Fruit fly (Drosophila melanogaster) whole organism, embryonic: ENCODE data around the gene Inx7.

Experiments used
- Atf6 ChIP-seq: fragments of 200-800 bp; sonication (Bioruptor generic); IDR thresholded peaks from 2 replicates; pipeline ENCODE4 v1.3.6; 2022; ENCODE audit warnings: missing biosample characterization, missing genetic modification characterization
- CG10274 ChIP-seq: fragments of 200-800 bp; sonication (Bioruptor generic); optimal IDR thresholded peaks from 3 replicates; lab custom pipeline; 2017; ENCODE audit warnings: missing biosample characterization, mild to moderate bottlenecking, missing genetic modification characterization
- CG10321 ChIP-seq: fragments of 200-800 bp; sonication (Bioruptor generic); IDR thresholded peaks from 2 replicates; pipeline ENCODE4 v1.3.6; 2022; ENCODE audit warnings: missing biosample characterization, missing genetic modification characterization
- CG10366 ChIP-seq: fragments of 200-800 bp; sonication (Bioruptor generic); IDR thresholded peaks from 2 replicates; pipeline ENCODE4 v1.3.6; 2022; ENCODE audit warnings: missing biosample characterization, missing genetic modification characterization
- CG10565 ChIP-seq: fragments of 200-800 bp; sonication (Bioruptor generic); optimal IDR thresholded peaks from 3 replicates; lab custom pipeline; 2016; ENCODE audit warnings: missing biosample characterization, mild to moderate bottlenecking, missing genetic modification characterization
- CG13624 ChIP-seq: fragments of 200-800 bp; sonication (Bioruptor generic); optimal IDR thresholded peaks from 2 replicates; lab custom pipeline; 2016; ENCODE audit warnings: missing biosample characterization, missing genetic modification characterization
- CG13775 ChIP-seq: fragments of 200-800 bp; sonication (Bioruptor generic); optimal IDR thresholded peaks from 3 replicates; lab custom pipeline; 2017; ENCODE audit warnings: missing biosample characterization, mild to moderate bottlenecking, missing genetic modification characterization
- CG13894 ChIP-seq: fragments of 200-800 bp; sonication (Bioruptor generic); optimal IDR thresholded peaks from 3 replicates; lab custom pipeline; 2018; ENCODE audit warnings: missing biosample characterization, mild to moderate bottlenecking, missing genetic modification characterization, moderate library complexity
- CG14710 ChIP-seq: fragments of 200-800 bp; sonication (Bioruptor generic); optimal IDR thresholded peaks from 3 replicates; lab custom pipeline; 2019; ENCODE audit warnings: missing biosample characterization, mild to moderate bottlenecking, missing genetic modification characterization, moderate library complexity
- CG14965 ChIP-seq: fragments of 200-800 bp; sonication (Bioruptor generic); optimal IDR thresholded peaks from 2 replicates; lab custom pipeline; 2016; ENCODE audit warnings: missing biosample characterization, missing genetic modification characterization, borderline replicate concordance
- CG1647 ChIP-seq: fragments of 200-800 bp; sonication (Bioruptor generic); optimal IDR thresholded peaks from 3 replicates; lab custom pipeline; 2016; ENCODE audit warnings: missing biosample characterization, missing genetic modification characterization
- CG17385 ChIP-seq: fragments of 200-800 bp; sonication (Bioruptor generic); optimal IDR thresholded peaks from 3 replicates; lab custom pipeline; 2018; ENCODE audit warnings: missing biosample characterization, mild to moderate bottlenecking, missing genetic modification characterization
- CG18262 ChIP-seq: fragments of 200-800 bp; optimal IDR thresholded peaks from 3 replicates; lab custom pipeline; 2019; ENCODE audit warnings: missing biosample characterization, mild to moderate bottlenecking, missing genetic modification characterization, moderate library complexity
- CG18764 ChIP-seq: fragments of 200-800 bp; sonication (Bioruptor generic); optimal IDR thresholded peaks from 3 replicates; lab custom pipeline; 2016; ENCODE audit warnings: missing biosample characterization, missing genetic modification characterization
- CG2116 ChIP-seq: fragments of 200-800 bp; sonication (Bioruptor generic); optimal IDR thresholded peaks from 3 replicates; lab custom pipeline; 2018; ENCODE audit warnings: missing biosample characterization, mild to moderate bottlenecking, missing genetic modification characterization
- CG2712 ChIP-seq: fragments of 200-800 bp; optimal IDR thresholded peaks from 3 replicates; lab custom pipeline; 2019; ENCODE audit warnings: missing biosample characterization, mild to moderate bottlenecking, missing genetic modification characterization, moderate library complexity
- CG2889 ChIP-seq: fragments of 200-800 bp; sonication (Bioruptor generic); IDR thresholded peaks from 3 replicates; pipeline ENCODE4 v1.3.6; 2022; ENCODE audit warnings: missing biosample characterization, missing genetic modification characterization
- CG31441 ChIP-seq: fragments of 200-800 bp; sonication (Bioruptor generic); IDR thresholded peaks from 2 replicates; pipeline ENCODE4 v1.3.6; 2022; ENCODE audit warnings: missing biosample characterization, missing genetic modification characterization
- CG3838 ChIP-seq: fragments of 200-800 bp; sonication (Bioruptor generic); optimal IDR thresholded peaks from 3 replicates; lab custom pipeline; 2016; ENCODE audit warnings: missing biosample characterization, missing genetic modification characterization
- CG6254 ChIP-seq: fragments of 200-800 bp; sonication (Bioruptor generic); optimal IDR thresholded peaks from 3 replicates; lab custom pipeline; 2017; ENCODE audit warnings: mild to moderate bottlenecking, missing biosample characterization, missing genetic modification reagents, missing genetic modification characterization
- CG6765 ChIP-seq: fragments of 200-800 bp; sonication (Bioruptor generic); optimal IDR thresholded peaks from 3 replicates; lab custom pipeline; 2017; ENCODE audit warnings: missing biosample characterization, mild to moderate bottlenecking, missing genetic modification characterization
- CG6854 ChIP-seq: fragments of 200-800 bp; sonication (Bioruptor generic); optimal IDR thresholded peaks from 3 replicates; lab custom pipeline; 2017; ENCODE audit warnings: missing biosample characterization, mild to moderate bottlenecking, missing genetic modification characterization
- CG7839 ChIP-seq: fragments of 200-800 bp; sonication (Bioruptor generic); optimal IDR thresholded peaks from 3 replicates; lab custom pipeline; 2018; ENCODE audit warnings: missing biosample characterization, mild to moderate bottlenecking, missing genetic modification characterization, moderate library complexity
- CG9876 ChIP-seq: fragments of 200-800 bp; sonication (Bioruptor generic); optimal IDR thresholded peaks from 2 replicates; lab custom pipeline; 2016; ENCODE audit warnings: missing biosample characterization, missing genetic modification characterization
- D19B ChIP-seq: fragments of 200-800 bp; sonication (Bioruptor generic); optimal IDR thresholded peaks from 2 replicates; lab custom pipeline; 2017; ENCODE audit warnings: missing biosample characterization, mild to moderate bottlenecking, missing genetic modification characterization
- Doc2 ChIP-seq: fragments of 200-800 bp; sonication (Bioruptor generic); IDR thresholded peaks from 2 replicates; pipeline ENCODE4 v1.3.6; 2022; ENCODE audit warnings: missing biosample characterization, missing genetic modification characterization
- Hmr ChIP-seq: fragments of 200-800 bp; sonication (Bioruptor generic); optimal IDR thresholded peaks from 3 replicates; lab custom pipeline; 2017; ENCODE audit warnings: mild to moderate bottlenecking, missing biosample characterization, missing genetic modification reagents, missing genetic modification characterization
- Hr39 ChIP-seq: fragments of >200 bp; optimal IDR thresholded peaks from 2 replicates; lab custom pipeline; 2017
- MBD-R2 ChIP-seq: fragments of 200-800 bp; sonication (Bioruptor generic); IDR thresholded peaks from 2 replicates; pipeline ENCODE4 v1.3.6; 2022; ENCODE audit warnings: missing biosample characterization, missing genetic modification characterization
- MESR4 ChIP-seq: fragments of 200-800 bp; sonication (Bioruptor generic); optimal IDR thresholded peaks from 2 replicates; lab custom pipeline; 2018; ENCODE audit warnings: missing biosample characterization, mild to moderate bottlenecking, missing genetic modification characterization, moderate library complexity
- NC2β ChIP-seq: fragments of 200-800 bp; sonication (Bioruptor generic); optimal IDR thresholded peaks from 2 replicates; lab custom pipeline; 2016; ENCODE audit warnings: missing biosample characterization, missing genetic modification characterization
- Nf-YC ChIP-seq: fragments of 200-800 bp; optimal IDR thresholded peaks from 3 replicates; lab custom pipeline; 2019; ENCODE audit warnings: missing biosample characterization, mild to moderate bottlenecking, missing genetic modification characterization, moderate library complexity
- NfI ChIP-seq: fragments of 200-800 bp; sonication (Bioruptor generic); optimal IDR thresholded peaks from 3 replicates; lab custom pipeline; 2018; ENCODE audit warnings: missing biosample characterization, mild to moderate bottlenecking, missing genetic modification characterization, moderate library complexity
- PHDP ChIP-seq: fragments of 200-800 bp; sonication (Bioruptor generic); optimal IDR thresholded peaks from 3 replicates; lab custom pipeline; 2018; ENCODE audit warnings: missing biosample characterization, mild to moderate bottlenecking, missing genetic modification characterization, moderate library complexity
- Taf1 ChIP-seq: fragments of 200-800 bp; sonication (Bioruptor generic); IDR thresholded peaks from 2 replicates; pipeline ENCODE4 v1.3.6; 2022; ENCODE audit warnings: missing biosample characterization, missing genetic modification characterization
- bbx ChIP-seq: fragments of 200-800 bp; sonication (Bioruptor generic); IDR thresholded peaks from 2 replicates; pipeline ENCODE4 v1.3.6; 2022; ENCODE audit warnings: missing biosample characterization, missing genetic modification characterization; ENCODE audit not compliant: partially characterized antibody
- chinmo ChIP-seq: fragments of 200-800 bp; sonication (Bioruptor generic); IDR thresholded peaks from 4 replicates; pipeline ENCODE4 v1.3.6; 2022; ENCODE audit warnings: missing biosample characterization, missing genetic modification characterization; ENCODE audit not compliant: partially characterized antibody
- chn ChIP-seq: fragments of 200-800 bp; sonication (Bioruptor generic); optimal IDR thresholded peaks from 2 replicates; lab custom pipeline; 2016; ENCODE audit warnings: missing biosample characterization, missing genetic modification characterization
- disco-r ChIP-seq: fragments of 200-800 bp; sonication (Bioruptor generic); optimal IDR thresholded peaks from 2 replicates; lab custom pipeline; 2016; ENCODE audit warnings: missing biosample characterization, missing genetic modification characterization
- dmrt11E ChIP-seq: fragments of 200-800 bp; sonication (Bioruptor generic); optimal IDR thresholded peaks from 3 replicates; lab custom pipeline; 2018; ENCODE audit warnings: missing biosample characterization, mild to moderate bottlenecking, missing genetic modification characterization, moderate library complexity
- ems ChIP-seq: fragments of 200-800 bp; sonication (Bioruptor generic); optimal IDR thresholded peaks from 3 replicates; lab custom pipeline; 2016; ENCODE audit warnings: missing biosample characterization, missing genetic modification characterization
- eyg ChIP-seq: fragments of 200-800 bp; sonication (Bioruptor generic); optimal IDR thresholded peaks from 3 replicates; lab custom pipeline; 2016; ENCODE audit warnings: missing biosample characterization, missing genetic modification characterization
- gt ChIP-seq: fragments of 200-800 bp; sonication (Bioruptor generic); IDR thresholded peaks from 2 replicates; pipeline ENCODE4 v1.3.6; 2022; ENCODE audit warnings: missing biosample characterization, missing genetic modification characterization
- insv ChIP-seq, 2 experiments: fragments of 200-800 bp; sonication (Bioruptor generic); optimal IDR thresholded peaks; 3 replicates each; lab custom pipeline; 2016 to 2018; ENCODE audit warnings: missing biosample characterization in 2 of 2, missing genetic modification characterization in 2 of 2
- jigr1 ChIP-seq: fragments of 200-800 bp; sonication (Bioruptor generic); IDR thresholded peaks from 3 replicates; pipeline ENCODE4 v1.3.6; 2022; ENCODE audit warnings: missing biosample characterization, missing genetic modification characterization
- onecut ChIP-seq: fragments of 200-800 bp; sonication (Bioruptor generic); IDR thresholded peaks from 2 replicates; pipeline ENCODE4 v1.3.6; 2022; ENCODE audit warnings: missing biosample characterization, missing genetic modification characterization
- pho ChIP-seq: fragments of 200-800 bp; sonication (Bioruptor generic); optimal IDR thresholded peaks from 2 replicates; lab custom pipeline; 2016; ENCODE audit warnings: missing biosample characterization, missing genetic modification characterization
- row ChIP-seq: fragments of 200-800 bp; sonication (Bioruptor generic); IDR thresholded peaks from 3 replicates; pipeline ENCODE4 v1.3.6; 2022; ENCODE audit warnings: missing biosample characterization, missing genetic modification characterization
- run ChIP-seq: fragments of 200-800 bp; sonication (Bioruptor generic); optimal IDR thresholded peaks from 3 replicates; lab custom pipeline; 2018; ENCODE audit warnings: missing biosample characterization, mild to moderate bottlenecking, missing genetic modification characterization
- sens-2 ChIP-seq: fragments of 200-800 bp; sonication (Bioruptor generic); IDR thresholded peaks from 2 replicates; pipeline ENCODE4 v1.3.6; 2022; ENCODE audit warnings: missing biosample characterization, missing genetic modification characterization
- sima ChIP-seq: fragments of 200-800 bp; sonication (Bioruptor generic); optimal IDR thresholded peaks from 2 replicates; lab custom pipeline; 2016; ENCODE audit warnings: missing biosample characterization, missing genetic modification characterization
- sisA ChIP-seq: fragments of 200-800 bp; sonication (Bioruptor generic); IDR thresholded peaks from 2 replicates; pipeline ENCODE4 v1.3.6; 2022; ENCODE audit warnings: missing biosample characterization, missing genetic modification characterization
- yki ChIP-seq: fragments of >200 bp; optimal IDR thresholded peaks from 3 replicates; lab custom pipeline; 2018

Inx7 gene

dm6 chrX:6998492-6998852 lies 5.1 kb upstream of the Inx7 start, which contains the start of gene Inx2 (continued):
- no peak for TF ChIP-seq CG2712
- TF ChIP-seq Nf-YC (tag; lab: Kevin White, UChicago), result peak; percentile 43
- TF ChIP-seq CG14965, result no peak
- no peak for TF ChIP-seq CG18262 (tag; lab: Kevin White, UChicago)
- TF ChIP-seq CG6765, result no peak
- TF ChIP-seq CG18764 (GFP tag; lab: Kevin White, UChicago), result no peak
- TF ChIP-seq Hr39 (lab: Kevin White, UChicago), result no peak
- TF ChIP-seq sisA (GFP tag; lab: Robert Waterston, UW), result no peak
- no peak for TF ChIP-seq ems
- TF ChIP-seq eyg (GFP tag; lab: Kevin White, UChicago), result no peak
- no peak for TF ChIP-seq CG14710 (tag; lab: Kevin White, UChicago)
- no peak for TF ChIP-seq gt (GFP tag; lab: Robert Waterston, UW)
- no peak for TF ChIP-seq CG9876 (GFP tag; lab: Kevin White, UChicago)
- peak; percentile 65 for TF ChIP-seq yki (lab: Kevin White, UChicago)
- TF ChIP-seq PHDP (tag; lab: Kevin White, UChicago), result peak; percentile 25
- TF ChIP-seq CG2116, result no peak
- peak; percentile 28 for TF ChIP-seq chn
- peak; percentile 10 for TF ChIP-seq CG7839 (tag; lab: Kevin White, UChicago)
- no peak for TF ChIP-seq CG1647 (GFP tag; lab: Kevin White, UChicago)
- no peak for TF ChIP-seq Doc2 (GFP tag; lab: Robert Waterston, UW)
- TF ChIP-seq jigr1 (GFP tag; lab: Robert Waterston, UW), result no peak
- no peak for TF ChIP-seq run
- no peak for TF ChIP-seq CG10274 (GFP tag; lab: Kevin White, UChicago)
- no peak for TF ChIP-seq Atf6 (GFP tag; lab: Robert Waterston, UW)
- no peak for TF ChIP-seq sens-2
- no peak for TF ChIP-seq D19B (GFP tag; lab: Kevin White, UChicago)
- TF ChIP-seq chinmo (GFP tag; lab: Robert Waterston, UW), result peak; percentile 92
- no peak for TF ChIP-seq CG10321 (GFP tag; lab: Robert Waterston, UW)
- TF ChIP-seq NfI (GFP tag; lab: Kevin White, UChicago), result no peak
- no peak for TF ChIP-seq MBD-R2 (GFP tag; lab: Robert Waterston, UW)
- TF ChIP-seq bbx, result peak; percentile 67
- TF ChIP-seq Taf1, result no peak
- no peak for TF ChIP-seq CG2889 (GFP tag; lab: Robert Waterston, UW)
- no peak for TF ChIP-seq CG13624 (GFP tag; lab: Kevin White, UChicago)
- TF ChIP-seq CG10366 (GFP tag; lab: Robert Waterston, UW), result no peak
- TF ChIP-seq Hmr (GFP tag; lab: Kevin White, UChicago), result peak; percentile 30
- TF ChIP-seq CG13894 (tag; lab: Kevin White, UChicago), result peak; percentile 75
- peak; percentile 32 for TF ChIP-seq onecut (GFP tag; lab: Robert Waterston, UW)
- TF ChIP-seq dmrt11E (tag; lab: Kevin White, UChicago), result no peak
- no peak for TF ChIP-seq MESR4 (GFP tag; lab: Kevin White, UChicago)
- TF ChIP-seq sima (GFP tag; lab: Kevin White, UChicago), result no peak
- TF ChIP-seq CG3838 (GFP tag; lab: Kevin White, UChicago), result no peak
- peak; percentile 23 for TF ChIP-seq CG6254
- TF ChIP-seq pho (GFP tag; lab: Kevin White, UChicago), result no peak
- no peak for TF ChIP-seq CG10565 (GFP tag; lab: Kevin White, UChicago)
- no peak for TF ChIP-seq insv (GFP tag; optimal IDR thresholded peaks at IDR 0.05; lab: Kevin White, UChicago)
- no peak for TF ChIP-seq NC2β (GFP tag; lab: Kevin White, UChicago)
- TF ChIP-seq disco-r, result no peak
- TF ChIP-seq CG17385, result peak; percentile 48
- TF ChIP-seq row (GFP tag; lab: Robert Waterston, UW), result peak; percentile 22; the same call in 1 of the 3 replicates
- no peak for TF ChIP-seq CG6854 (GFP tag; lab: Kevin White, UChicago)
- TF ChIP-seq CG31441 (GFP tag; lab: Robert Waterston, UW), result no peak; the same call in 1 of the 2 replicates
- no peak for TF ChIP-seq CG13775 (GFP tag; lab: Kevin White, UChicago)
